Worm (Caenorhabditis elegans): ENCODE measurements around the gene srw-138.

DNA sequence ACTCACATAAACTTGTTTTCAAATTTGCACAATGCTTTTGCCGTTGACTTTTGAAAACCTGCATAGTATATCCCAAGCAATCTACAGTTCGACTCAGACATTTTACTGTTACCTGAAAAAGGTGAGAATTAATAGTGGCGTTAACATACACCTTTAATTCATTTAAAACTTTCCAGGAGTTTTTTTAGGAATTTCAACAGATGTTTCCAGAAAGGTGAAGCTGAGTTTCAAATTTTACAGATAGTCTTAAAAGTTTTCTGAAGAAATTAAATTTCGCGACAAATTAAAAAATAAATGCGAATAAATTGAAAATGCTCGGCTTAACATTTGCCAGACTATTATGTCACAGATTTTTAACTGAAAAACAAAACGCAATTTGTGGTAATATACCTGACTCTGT lies 36.9 kb upstream of the srw-138 start, which contains the start of gene srw-119:
- no peak for TF ChIP-seq hmbx-1 (tag; optimal IDR thresholded peaks at IDR 0.05)
- no peak for TF ChIP-seq pes-1 (GFP tag; IDR thresholded peaks at IDR 0.05)
- no peak for TF ChIP-seq flt-1 (GFP tag; IDR thresholded peaks at IDR 0.05)
- TF ChIP-seq ama-1 (optimal IDR thresholded peaks at IDR 0.05): no peak
- TF ChIP-seq tbx-37 (GFP tag; conservative IDR thresholded peaks at IDR 0.05): no peak
- no peak for TF ChIP-seq ets-7 (tag; optimal IDR thresholded peaks at IDR 0.05)
- TF ChIP-seq B0310.2 (tag; optimal IDR thresholded peaks at IDR 0.05): no peak
- no peak for TF ChIP-seq hmg-4 (GFP tag; optimal IDR thresholded peaks at IDR 0.05)
- no peak for TF ChIP-seq tbx-11 (GFP tag; IDR thresholded peaks at IDR 0.05)

Data from whole organism, early embryonic.